Worm (Caenorhabditis elegans): Measurements from ENCODE around the gene H08J19.1.

H08J19.1 gene

ce11 chrX:15689244-15689643, 46.5 kb downstream of the H08J19.1 start, which contains the start of gene C03H12.1:
Gene C03H12.1, plus strand, starts transcription at chrX:15689449.
- no peak for TF ChIP-seq skn-1 (tag; optimal IDR thresholded peaks at IDR 0.05)
- no peak for TF ChIP-seq unc-130 (tag; optimal IDR thresholded peaks at IDR 0.05)
- no peak for TF ChIP-seq nhr-28 (tag; optimal IDR thresholded peaks at IDR 0.05)
- no peak for TF ChIP-seq sox-4 (tag; optimal IDR thresholded peaks at IDR 0.05)
- TF ChIP-seq nhr-84 (tag; optimal IDR thresholded peaks at IDR 0.05): no peak
- TF ChIP-seq elt-2 (tag; optimal IDR thresholded peaks at IDR 0.05): peak; percentile 68
- peak; percentile 6 for TF ChIP-seq mep-1 (tag; optimal IDR thresholded peaks at IDR 0.05)
- TF ChIP-seq nhr-77 (tag; optimal IDR thresholded peaks at IDR 0.05): no peak
- no peak for TF ChIP-seq ztf-4 (tag; optimal IDR thresholded peaks at IDR 0.05)
- no peak for TF ChIP-seq nhr-76 (tag; optimal IDR thresholded peaks at IDR 0.05)
- TF ChIP-seq xbp-1 (tag; optimal IDR thresholded peaks at IDR 0.05): no peak
- TF ChIP-seq tbx-2 (tag; optimal IDR thresholded peaks at IDR 0.05): no peak
- TF ChIP-seq elt-3 (tag; optimal IDR thresholded peaks at IDR 0.05): peak in 1 of 6 experiments; percentile 14
- no peak for TF ChIP-seq ama-1 (optimal IDR thresholded peaks at IDR 0.05)
- TF ChIP-seq nhr-19 (GFP tag; conservative IDR thresholded peaks at IDR 0.05): no peak
- TF ChIP-seq nhr-90 (tag; optimal IDR thresholded peaks at IDR 0.05; ENCODE audit: poor library complexity): no peak
- no peak for TF ChIP-seq pax-3 (tag; optimal IDR thresholded peaks at IDR 0.05)
- TF ChIP-seq tlp-1 (tag; optimal IDR thresholded peaks at IDR 0.05): no peak
- peak in 1 of 2 experiments; percentile 42 for TF ChIP-seq lin-35 (GFP tag; optimal IDR thresholded peaks at IDR 0.05)
- no peak for TF ChIP-seq ceh-82 (tag; optimal IDR thresholded peaks at IDR 0.05)
- TF ChIP-seq nhr-11 (tag; optimal IDR thresholded peaks at IDR 0.05): no peak
- no peak for TF ChIP-seq ces-1 (GFP tag; optimal IDR thresholded peaks at IDR 0.05)
- TF ChIP-seq blmp-1 (tag; optimal IDR thresholded peaks at IDR 0.05): peak; percentile 11
- TF ChIP-seq snu-23 (GFP tag; optimal IDR thresholded peaks at IDR 0.05): no peak
- no peak for TF ChIP-seq ceh-8 (GFP tag; optimal IDR thresholded peaks at IDR 0.05)
- TF ChIP-seq fkh-10 (GFP tag; optimal IDR thresholded peaks at IDR 0.05): no peak
- TF ChIP-seq nhr-20 (tag; optimal IDR thresholded peaks at IDR 0.05): peak; percentile 27
- TF ChIP-seq mdl-1 (tag; optimal IDR thresholded peaks at IDR 0.05): peak in 1 of 2 experiments; percentile 7

- TF ChIP-seq skn-1 (tag; optimal IDR thresholded peaks at IDR 0.05): no peak
- TF ChIP-seq ceh-88 (GFP tag; IDR thresholded peaks at IDR 0.05): no peak
- no peak for TF ChIP-seq elt-2 (tag; optimal IDR thresholded peaks at IDR 0.05)
These were observed 50.7 kb downstream of the H08J19.1 start for ce11 chrX:15693466-15693865.
